Fruit fly (Drosophila melanogaster): ENCODE data around the gene Gmap.

- TF ChIP-seq Gug (GFP tag; IDR thresholded peaks at IDR 0.05) (no peak), Lpt (GFP tag; optimal IDR thresholded peaks at IDR 0.05) (no peak), Met (GFP tag; optimal IDR thresholded peaks at IDR 0.05) (no peak), CG6854 (GFP tag; optimal IDR thresholded peaks at IDR 0.05) (no peak), OdsH (GFP tag; optimal IDR thresholded peaks at IDR 0.05) (no peak), fd59A (GFP tag; optimal IDR thresholded peaks at IDR 0.05) (no peak), eg (GFP tag; IDR thresholded peaks at IDR 0.05) (no peak), cyc (GFP tag; optimal IDR thresholded peaks at IDR 0.05) (no peak), net (GFP tag; optimal IDR thresholded peaks at IDR 0.05) (no peak), CG3032 (tag; optimal IDR thresholded peaks at IDR 0.05) (no peak), CG6276 (GFP tag; optimal IDR thresholded peaks at IDR 0.05) (no peak)
Measured at dm6 chrX:15495600-15496379, 9.1 kb downstream of the Gmap start.
